Worm (Caenorhabditis elegans) whole organism, dauer: Measurements from ENCODE around the gene tim-1.

Source experiments
- unc-62 ChIP-seq: sonication (generic microtip); optimal IDR thresholded peaks from 2 replicates; lab custom pipeline; 2017; ENCODE audit warnings: missing biosample characterization, missing genetic modification reagents, missing genetic modification characterization

tim-1 gene

DNA sequence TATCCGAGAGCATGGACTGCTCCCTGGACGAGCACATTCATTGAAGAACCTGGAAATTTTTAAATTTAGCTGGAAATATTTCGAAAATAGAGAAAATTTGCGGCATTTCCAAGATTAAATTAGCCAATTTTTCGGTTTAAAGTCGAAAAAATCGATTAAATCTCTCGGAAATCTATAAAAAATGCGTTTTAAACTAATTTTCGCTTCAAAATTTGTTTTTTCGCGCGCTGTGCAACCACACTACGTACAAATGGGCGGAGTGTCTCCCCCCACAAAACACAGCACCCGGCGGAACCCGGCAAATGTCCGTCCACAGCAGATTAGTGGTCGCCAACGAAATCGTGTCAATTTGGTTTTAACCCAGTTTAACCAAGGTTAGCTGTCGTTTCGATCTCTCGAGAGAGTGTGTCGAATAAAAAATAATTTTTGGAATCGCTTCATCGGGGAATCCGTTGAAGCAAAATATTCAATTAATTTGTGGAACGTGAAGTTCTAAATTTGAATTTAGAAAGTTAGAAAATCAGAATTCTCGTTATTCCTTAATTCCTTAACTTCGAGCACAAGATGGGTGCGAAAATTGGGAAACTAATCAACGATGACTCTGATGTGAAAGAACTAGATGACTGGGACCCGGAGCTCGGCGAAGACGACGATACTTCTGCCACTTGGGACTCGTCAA, at the start of gene tim-1, which contains the start of gene Y75B8A.23:
tim-1 (minus strand) TSS at position 51 of the 679 bp plus-strand sequence.
Y75B8A.23 (plus strand) TSS at position 547 of the 679 bp plus-strand sequence.
- no peak for TF ChIP-seq unc-62 (GFP tag; lab: Kevin White, UChicago)

DNA sequence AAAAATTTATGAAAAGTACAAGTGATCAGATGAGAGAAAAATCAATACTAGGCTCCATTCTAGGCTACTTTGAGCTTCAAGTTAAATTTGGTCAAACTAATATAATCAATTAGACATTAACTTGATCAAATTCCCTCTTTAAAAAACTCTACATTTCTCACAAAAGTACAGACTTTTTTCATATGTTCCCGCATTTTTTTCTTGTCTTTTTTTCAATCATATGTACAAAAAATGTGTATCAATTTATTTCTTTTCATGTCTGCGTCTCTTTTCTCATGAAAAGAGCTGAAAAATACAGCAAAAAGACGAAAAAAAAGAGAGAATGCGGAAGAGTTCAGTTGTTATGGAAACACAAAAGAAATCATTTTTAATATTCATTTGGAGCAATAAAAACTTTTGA, 49.3 kb upstream of the tim-1 start:
- TF ChIP-seq unc-62 (GFP tag; lab: Kevin White, UChicago) = no peak

DNA sequence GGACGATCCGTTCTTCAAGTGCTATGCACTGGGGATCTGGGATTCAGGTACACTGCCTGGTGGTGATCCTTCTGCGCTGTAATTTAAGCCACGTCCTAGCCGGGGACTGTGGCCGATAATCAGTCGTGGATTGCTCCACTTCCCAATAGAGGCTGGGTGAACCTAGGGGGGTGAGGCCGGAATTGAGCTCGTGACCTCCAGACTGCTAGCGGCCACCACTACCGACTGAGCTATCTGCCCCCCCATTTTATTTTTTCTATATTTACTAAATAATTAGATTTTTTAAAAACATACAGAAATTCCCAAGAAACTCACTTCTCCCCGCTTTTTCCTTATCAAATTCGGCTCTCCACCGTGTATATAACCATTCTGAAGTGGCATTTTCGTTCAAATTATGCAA, 47.3 kb upstream of the tim-1 start:
- no peak for TF ChIP-seq unc-62 (GFP tag; lab: Kevin White, UChicago)

- no peak for TF ChIP-seq unc-62 (GFP tag; lab: Kevin White, UChicago)
These were observed 42.5 kb upstream of the tim-1 start for ce11 chrIII:12292465-12292864.

DNA sequence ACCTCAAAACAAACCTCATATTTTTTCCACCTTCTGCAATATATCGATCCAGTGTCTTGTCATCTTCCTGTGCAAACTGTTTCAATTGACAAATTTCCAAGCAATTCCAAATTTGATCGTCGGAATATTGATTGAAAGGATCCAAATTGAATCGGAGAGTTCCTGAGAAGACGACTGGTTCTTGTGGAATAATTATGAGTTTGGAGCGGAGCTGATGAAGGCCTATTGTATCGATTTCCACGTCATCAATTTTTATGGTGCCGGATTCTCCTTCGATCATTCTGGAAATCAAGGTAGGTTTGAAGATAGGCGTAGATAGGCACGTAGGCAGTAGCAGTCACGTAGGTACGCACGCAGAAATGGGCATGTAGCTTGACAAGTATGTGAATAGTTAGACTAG, 34.2 kb upstream of the tim-1 start:
- TF ChIP-seq unc-62 (GFP tag; lab: Kevin White, UChicago) = no peak

DNA sequence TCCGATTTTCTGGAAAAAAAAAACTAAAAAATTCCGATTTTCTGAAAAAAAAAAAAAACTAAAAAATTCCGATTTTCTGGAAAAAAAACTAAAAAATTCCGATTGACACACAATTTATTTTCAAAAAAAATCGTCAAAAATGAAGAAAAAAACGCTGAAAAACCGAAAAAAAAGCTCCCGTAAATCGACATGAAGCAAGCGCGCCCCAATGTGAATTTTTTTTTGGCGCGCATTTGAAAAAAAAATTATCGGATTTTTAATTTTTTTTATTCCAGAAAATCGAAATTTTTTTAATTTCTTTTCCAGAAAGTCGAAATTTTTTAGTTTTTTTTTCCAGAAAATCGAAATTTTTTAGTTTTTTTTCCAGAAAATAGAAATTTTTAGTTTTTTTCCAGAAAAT, 28.8 kb upstream of the tim-1 start:
- TF ChIP-seq unc-62 (GFP tag; lab: Kevin White, UChicago) = no peak

ce11 chrIII:12273598-12274090, 23.7 kb upstream of the tim-1 start, which contains the start of the genes Y75B8A.24 and Y75B8A.25:
TSS of gene Y75B8A.24 (minus strand) at chrIII:12273752.
TSS of gene Y75B8A.25 (plus strand) at chrIII:12274040.
- no peak for TF ChIP-seq unc-62 (GFP tag; lab: Kevin White, UChicago)

DNA sequence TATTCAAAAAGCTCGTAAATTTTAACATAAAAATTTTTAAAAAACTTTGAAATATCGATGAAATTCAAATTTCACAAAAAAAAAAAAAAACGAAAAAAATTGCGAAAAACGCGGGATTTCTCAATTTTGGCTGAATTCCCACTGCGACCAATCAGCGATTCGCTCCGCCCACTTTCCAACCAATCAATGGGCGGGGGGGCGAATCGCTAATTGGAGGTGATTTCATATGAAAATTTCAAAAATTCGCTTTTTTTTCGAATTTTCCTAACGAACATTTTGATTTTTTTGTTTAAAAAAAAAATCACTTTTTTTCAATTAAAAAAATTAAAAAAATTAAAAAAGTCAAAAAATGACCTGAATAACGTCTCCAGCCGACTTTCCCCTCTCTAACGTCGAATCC, 20.4 kb upstream of the tim-1 start:
- no peak for TF ChIP-seq unc-62 (GFP tag; lab: Kevin White, UChicago)

- no peak for TF ChIP-seq unc-62 (GFP tag; lab: Kevin White, UChicago)
These were observed 19.8 kb upstream of the tim-1 start for ce11 chrIII:12269807-12270206.

ce11 chrIII:12260413-12260812, 10.4 kb upstream of the tim-1 start:
- TF ChIP-seq unc-62 (GFP tag; lab: Kevin White, UChicago) = no peak

DNA sequence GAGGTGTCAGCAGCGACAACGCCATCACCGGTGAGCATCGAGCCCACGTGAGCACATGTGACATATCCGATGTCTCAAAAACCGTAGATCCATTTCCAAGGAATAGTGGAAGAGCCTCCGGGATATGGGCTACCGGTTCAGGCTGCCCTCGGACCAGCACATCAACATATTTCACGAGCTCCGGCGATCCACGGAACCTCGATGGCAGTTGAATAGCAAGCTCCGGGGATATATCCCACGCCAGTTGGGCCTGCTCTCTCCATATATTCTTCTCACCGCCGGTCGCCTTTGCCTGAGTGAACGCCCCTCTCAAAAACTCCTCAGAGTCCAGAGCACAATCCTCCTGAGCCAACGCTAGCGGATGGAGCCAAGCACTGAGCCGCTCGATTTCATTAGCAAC, 9.8 kb upstream of the tim-1 start:
- TF ChIP-seq unc-62 (GFP tag; lab: Kevin White, UChicago) = no peak

DNA sequence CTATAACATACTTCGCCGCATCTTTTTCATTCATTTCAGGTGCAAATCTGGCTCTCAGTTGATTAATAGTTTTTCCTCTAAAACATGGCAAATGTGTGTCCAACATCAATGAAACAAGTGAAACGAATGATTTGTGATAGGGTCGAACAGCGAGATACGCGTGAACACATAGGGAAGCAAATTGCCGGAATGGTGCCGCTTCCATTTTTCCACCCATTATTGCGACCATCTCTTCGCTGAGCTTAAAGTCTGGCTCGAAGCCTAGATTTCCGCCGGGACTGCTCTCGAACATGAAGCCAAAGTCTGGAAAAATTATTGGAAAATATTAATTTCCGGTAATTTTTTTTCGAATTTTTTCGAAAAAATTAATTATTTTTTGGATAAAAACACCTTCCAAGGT, 3.4 kb upstream of the tim-1 start:
- no peak for TF ChIP-seq unc-62 (GFP tag; lab: Kevin White, UChicago)

DNA sequence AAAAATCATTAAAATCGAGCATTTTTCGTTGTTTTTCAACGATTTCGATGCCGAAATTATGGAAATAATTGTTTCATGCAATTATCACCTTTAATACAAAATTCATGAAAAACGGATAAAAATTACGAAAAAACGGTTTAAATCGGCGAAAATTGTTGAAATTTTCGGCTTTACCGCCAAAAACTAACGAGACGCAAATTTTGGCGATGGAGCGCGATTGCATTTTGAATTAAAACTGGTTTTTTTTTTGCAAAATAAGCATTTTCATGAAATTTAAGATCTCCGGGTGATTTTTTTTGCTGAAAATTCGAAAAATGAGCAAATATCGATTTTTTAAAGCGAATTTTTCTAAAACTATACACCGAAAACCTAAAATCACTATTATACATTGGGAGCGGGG, 1.2 kb upstream of the tim-1 start:
- no peak for TF ChIP-seq unc-62 (GFP tag; lab: Kevin White, UChicago)

ce11 chrIII:12247329-12247728, 2.6 kb downstream of the tim-1 start:
- TF ChIP-seq unc-62 (GFP tag; lab: Kevin White, UChicago) = no peak

ce11 chrIII:12245570-12245969, 4.4 kb downstream of the tim-1 start:
- no peak for TF ChIP-seq unc-62 (GFP tag; lab: Kevin White, UChicago)

DNA sequence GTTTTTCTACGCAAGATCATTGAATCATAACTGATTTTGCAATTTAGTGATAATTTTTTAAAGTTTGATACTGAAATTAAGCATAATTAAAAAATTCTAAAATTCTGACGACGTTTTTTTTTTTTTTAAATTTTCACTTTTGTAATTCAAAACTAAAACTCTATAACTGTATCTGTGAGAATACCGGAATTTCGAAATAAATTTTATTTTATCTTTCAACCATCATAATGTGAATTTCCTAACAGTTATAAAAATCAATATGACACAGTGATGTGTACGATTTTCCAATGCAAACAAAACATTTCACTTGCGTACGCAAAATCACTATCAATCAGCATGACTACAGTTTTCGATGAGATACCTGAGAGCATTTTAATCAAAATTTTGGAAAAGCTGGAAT, 14.1 kb downstream of the tim-1 start, which contains the start of the genes grl-15 and fbxa-89:
grl-15 (minus strand) TSS at position 101 of the 400 bp plus-strand sequence.
fbxa-89 (plus strand) TSS at position 271 of the 400 bp plus-strand sequence.
- no peak for TF ChIP-seq unc-62 (GFP tag; lab: Kevin White, UChicago)

ce11 chrIII:12235359-12235758, 14.6 kb downstream of the tim-1 start:
- TF ChIP-seq unc-62 (GFP tag; lab: Kevin White, UChicago) = no peak
